Fruit fly (Drosophila melanogaster) whole organism, wandering third instar larva: ENCODE results near the gene CG5860.

ENCODE experiments used
- CG32264 ChIP-seq: fragments of 200-800 bp; sonication (Bioruptor generic); optimal IDR thresholded peaks from 2 replicates; lab custom pipeline; 2016; ENCODE audit warnings: missing biosample characterization, missing genetic modification characterization
- CrebA ChIP-seq: fragments of 200-800 bp; sonication (Bioruptor generic); optimal IDR thresholded peaks from 2 replicates; lab custom pipeline; 2016; ENCODE audit warnings: missing biosample characterization, mild to moderate bottlenecking, missing genetic modification characterization, borderline replicate concordance
- Dfd ChIP-seq: fragments of >200 bp; optimal IDR thresholded peaks from 2 replicates; lab custom pipeline; 2017; ENCODE audit warnings: missing biosample characterization, missing genetic modification characterization
- GATAd ChIP-seq: sonication (Bioruptor generic); optimal IDR thresholded peaks from 2 replicates; lab custom pipeline; 2016; ENCODE audit warnings: missing biosample characterization, missing genetic modification characterization
- HLH106 ChIP-seq: fragments of 200-800 bp; optimal IDR thresholded peaks from 3 replicates; lab custom pipeline; 2019; ENCODE audit warnings: missing biosample characterization, mild to moderate bottlenecking, missing genetic modification characterization, moderate library complexity
- Hnf4 ChIP-seq: fragments of 200-800 bp; sonication (Bioruptor generic); optimal IDR thresholded peaks from 2 replicates; lab custom pipeline; 2016; ENCODE audit warnings: missing biosample characterization, mild to moderate bottlenecking, missing genetic modification characterization
- Hr78 ChIP-seq: fragments of >200 bp; optimal IDR thresholded peaks from 2 replicates; lab custom pipeline; 2017; ENCODE audit warnings: missing biosample characterization, missing genetic modification characterization
- Hr83 ChIP-seq: fragments of 200-300 bp; sonication (Bioruptor generic); optimal IDR thresholded peaks from 2 replicates; lab custom pipeline; 2016; ENCODE audit warnings: missing biosample characterization, mild to moderate bottlenecking, missing genetic modification characterization, moderate library complexity; ENCODE audit not compliant: poor library complexity, severe bottlenecking
- Mio ChIP-seq: sonication (Bioruptor generic); optimal IDR thresholded peaks from 2 replicates; lab custom pipeline; 2016; ENCODE audit warnings: missing biosample characterization, missing genetic modification characterization
- Myc ChIP-seq: fragments of >200 bp; optimal IDR thresholded peaks from 2 replicates; lab custom pipeline; 2017
- N ChIP-seq: fragments of >200 bp; optimal IDR thresholded peaks from 2 replicates; lab custom pipeline; 2018; ENCODE audit warnings: missing biosample characterization, missing external identifiers, missing genetic modification characterization
- Rel ChIP-seq, 2 experiments: fragments of 200-800 bp; sonication (Bioruptor generic) in 1 of 2; optimal IDR thresholded peaks; 2 replicates in 1 of 2; 3 replicates in 1 of 2; lab custom pipeline; 2016 to 2019; ENCODE audit warnings: mild to moderate bottlenecking in 2 of 2, missing biosample characterization in 2 of 2, missing genetic modification characterization in 2 of 2, moderate library complexity in 1 of 2
- Vsx2 ChIP-seq: fragments of 200-300, 225-300 bp; sonication (Bioruptor generic); optimal IDR thresholded peaks from 2 replicates; lab custom pipeline; 2018; ENCODE audit warnings: missing biosample characterization, missing genetic modification characterization; ENCODE audit not compliant: partially characterized antibody
- br ChIP-seq: fragments of 200-800 bp; sonication (Bioruptor generic); optimal IDR thresholded peaks from 2 replicates; lab custom pipeline; 2016; ENCODE audit warnings: missing biosample characterization, missing genetic modification characterization
- dl ChIP-seq, 2 experiments: fragments of 175-275, 200-275 bp in 1 of 2; fragments of 200-275 bp in 1 of 2; sonication (Bioruptor generic); optimal IDR thresholded peaks; lab custom pipeline; 2018; ENCODE audit warnings: mild to moderate bottlenecking in 2 of 2, missing biosample characterization in 2 of 2, missing genetic modification characterization in 2 of 2, moderate library complexity in 2 of 2; ENCODE audit not compliant: partially characterized antibody in 2 of 2, insufficient read depth in 1 of 2
- dmrt93B ChIP-seq: fragments of 200-800 bp; sonication (Bioruptor generic); optimal IDR thresholded peaks from 2 replicates; lab custom pipeline; 2018; ENCODE audit warnings: missing biosample characterization, mild to moderate bottlenecking, missing genetic modification characterization
- dsf ChIP-seq: sonication (Bioruptor generic); optimal IDR thresholded peaks from 2 replicates; lab custom pipeline; 2016; ENCODE audit warnings: missing biosample characterization, missing genetic modification characterization, borderline replicate concordance
- ey ChIP-seq: fragments of 200-800 bp; sonication (Bioruptor generic); optimal IDR thresholded peaks from 2 replicates; lab custom pipeline; 2016; ENCODE audit warnings: missing biosample characterization, missing genetic modification characterization
- foxo ChIP-seq, 2 experiments: fragments of 200-800 bp; sonication (Bioruptor generic); optimal IDR thresholded peaks; 2 replicates in 1 of 2; 3 replicates in 1 of 2; lab custom pipeline; 2016 to 2017; ENCODE audit warnings: missing biosample characterization in 2 of 2, missing genetic modification characterization in 2 of 2
- fru ChIP-seq: fragments of 200-800 bp; sonication (Bioruptor generic); optimal IDR thresholded peaks from 3 replicates; lab custom pipeline; 2016; ENCODE audit warnings: missing biosample characterization, mild to moderate bottlenecking, missing genetic modification characterization
- h ChIP-seq: fragments of 200-800 bp; sonication (Bioruptor generic); optimal IDR thresholded peaks from 3 replicates; lab custom pipeline; 2016; ENCODE audit warnings: missing biosample characterization, mild to moderate bottlenecking, missing genetic modification characterization
- lola ChIP-seq: fragments of >200 bp; optimal IDR thresholded peaks from 2 replicates; lab custom pipeline; 2017; ENCODE audit warnings: missing biosample characterization, missing genetic modification characterization
- psq ChIP-seq: fragments of 200-800 bp; sonication (Bioruptor generic); optimal IDR thresholded peaks from 3 replicates; lab custom pipeline; 2017; ENCODE audit warnings: missing biosample characterization, mild to moderate bottlenecking, missing genetic modification characterization, moderate library complexity
- rgr ChIP-seq: fragments of 200-800 bp; sonication (Bioruptor generic); optimal IDR thresholded peaks from 3 replicates; lab custom pipeline; 2016; ENCODE audit warnings: missing biosample characterization, mild to moderate bottlenecking, missing genetic modification characterization
- sage ChIP-seq: fragments of 200-800 bp; sonication (Bioruptor generic); optimal IDR thresholded peaks from 2 replicates; lab custom pipeline; 2016; ENCODE audit warnings: missing biosample characterization, mild to moderate bottlenecking, missing genetic modification characterization
- sv ChIP-seq: fragments of 200-800 bp; sonication (Bioruptor generic); optimal IDR thresholded peaks from 3 replicates; lab custom pipeline; 2016; ENCODE audit warnings: missing biosample characterization, missing genetic modification characterization
- woc ChIP-seq: sonication (Bioruptor generic); optimal IDR thresholded peaks from 2 replicates; lab custom pipeline; 2016; ENCODE audit warnings: missing biosample characterization, mild to moderate bottlenecking, missing genetic modification characterization

The CG5860 gene

dm6 chr3R:17406411-17406810 lies 3.0 kb upstream of the CG5860 start, which contains the start of the genes CG42824 and CG42798:
TSS of gene CG42824 (minus strand) at chr3R:17406511.
TSS of gene CG42798 (plus strand) at chr3R:17406678.
- TF ChIP-seq GATAd, result no peak
- no peak for TF ChIP-seq ey (GFP tag; lab: Kevin White, UChicago)

dm6 chr3R:17407576-17407975 lies 1.8 kb upstream of the CG5860 start, which contains the start of gene CG17283:
TSS of gene CG17283 (plus strand) at chr3R:17407876.
- TF ChIP-seq CrebA, result no peak

dm6 chr3R:17410808-17411207 lies 1.4 kb downstream of the CG5860 start, which contains the start of gene CG5863:
TSS of gene CG5863 (plus strand) at chr3R:17411108.
- TF ChIP-seq Dfd (GFP tag; lab: Kevin White, UChicago), result no peak
- no peak for TF ChIP-seq HLH106
- TF ChIP-seq sage, result no peak
- no peak for TF ChIP-seq N (GFP tag; lab: Kevin White, UChicago)
- no peak for TF ChIP-seq fru (GFP tag; lab: Kevin White, UChicago)
- TF ChIP-seq dl (GFP tag; optimal IDR thresholded peaks at IDR 0.05; lab: Kevin White, UChicago; ENCODE audit: insufficient read depth in 1 of 2, partially characterized antibody in 2 of 2), result no peak
- no peak for TF ChIP-seq dmrt93B
- TF ChIP-seq Vsx2 (GFP tag; lab: Kevin White, UChicago), result no peak
- no peak for TF ChIP-seq GATAd
- TF ChIP-seq woc, result no peak
- no peak for TF ChIP-seq foxo (GFP tag; optimal IDR thresholded peaks at IDR 0.05; lab: Kevin White, UChicago)
- no peak for TF ChIP-seq Hnf4
- TF ChIP-seq dsf (GFP tag; lab: Kevin White, UChicago), result no peak
- TF ChIP-seq sv (GFP tag; lab: Kevin White, UChicago), result no peak
- no peak for TF ChIP-seq lola (GFP tag; lab: Kevin White, UChicago)
- TF ChIP-seq Hr83 (GFP tag; lab: Kevin White, UChicago), result no peak

- no peak for TF ChIP-seq N (GFP tag; lab: Kevin White, UChicago)
- no peak for TF ChIP-seq Mio (GFP tag; lab: Kevin White, UChicago)
- no peak for TF ChIP-seq h
- no peak for TF ChIP-seq dsf (GFP tag; lab: Kevin White, UChicago)
- no peak for TF ChIP-seq foxo (GFP tag; optimal IDR thresholded peaks at IDR 0.05; lab: Kevin White, UChicago)
- no peak for TF ChIP-seq CrebA
Measured at dm6 chr3R:17412458-17413127, 3.2 kb downstream of the CG5860 start, which contains the start of gene CG42821. TSS of gene CG42821 (plus strand) at chr3R:17413077.

- no peak for TF ChIP-seq Vsx2 (GFP tag; lab: Kevin White, UChicago)
- no peak for TF ChIP-seq GATAd
- no peak for TF ChIP-seq fru (GFP tag; lab: Kevin White, UChicago)
- TF ChIP-seq Hr83 (GFP tag; lab: Kevin White, UChicago), result no peak
Measured at dm6 chr3R:17413601-17414000, 4.2 kb downstream of the CG5860 start, which contains the start of gene CG42822. TSS of gene CG42822 (plus strand) at chr3R:17413901.

- no peak for TF ChIP-seq HLH106
- TF ChIP-seq psq (GFP tag; lab: Kevin White, UChicago), result no peak
- no peak for TF ChIP-seq foxo (GFP tag; optimal IDR thresholded peaks at IDR 0.05; lab: Kevin White, UChicago)
- TF ChIP-seq br, result no peak
- no peak for TF ChIP-seq Rel (GFP tag; optimal IDR thresholded peaks at IDR 0.05; lab: Kevin White, UChicago)
- TF ChIP-seq Rel (tag; optimal IDR thresholded peaks at IDR 0.05; lab: Kevin White, UChicago), result no peak
- no peak for TF ChIP-seq fru (GFP tag; lab: Kevin White, UChicago)
- no peak for TF ChIP-seq Hr83 (GFP tag; lab: Kevin White, UChicago)
- no peak for TF ChIP-seq N (GFP tag; lab: Kevin White, UChicago)
- TF ChIP-seq dl (GFP tag; optimal IDR thresholded peaks at IDR 0.05; lab: Kevin White, UChicago; ENCODE audit: insufficient read depth in 1 of 2, partially characterized antibody in 2 of 2), result no peak
- no peak for TF ChIP-seq GATAd
- no peak for TF ChIP-seq ey (GFP tag; lab: Kevin White, UChicago)
- no peak for TF ChIP-seq Myc (lab: Kevin White, UChicago)
- TF ChIP-seq Hnf4, result no peak
- TF ChIP-seq Hr78 (GFP tag; lab: Kevin White, UChicago), result no peak
- no peak for TF ChIP-seq rgr (GFP tag; lab: Kevin White, UChicago)
- no peak for TF ChIP-seq CG32264 (GFP tag; lab: Kevin White, UChicago)
- no peak for TF ChIP-seq lola (GFP tag; lab: Kevin White, UChicago)
- no peak for TF ChIP-seq Dfd (GFP tag; lab: Kevin White, UChicago)
Measured at dm6 chr3R:17415439-17415838, 6.0 kb downstream of the CG5860 start, which contains the start of gene CG5866. TSS of gene CG5866 (plus strand) at chr3R:17415739.
